Fruit fly (Drosophila melanogaster) whole organism: ENCODE measurements around the gene Mcm2.
A peak's percentile ranks its signal among the peaks of the same experiment; 100 is the strongest.

Source experiments
- CG8478 ChIP-seq: fragments of >200 bp; optimal IDR thresholded peaks from 2 replicates; lab custom pipeline; 2018; ENCODE audit warnings: inconsistent platforms
- Dll ChIP-seq: fragments of >200 bp; optimal IDR thresholded peaks from 2 replicates; lab custom pipeline; 2017
- EcR ChIP-seq, 2 experiments: fragments of >200 bp; optimal IDR thresholded peaks; 2 replicates each; lab custom pipeline; 2017; ENCODE audit warnings: missing biosample characterization in 2 of 2, missing genetic modification characterization in 2 of 2, missing genetic modification reagents in 2 of 2
- pan ChIP-seq: fragments of >200 bp; optimal IDR thresholded peaks from 2 replicates; lab custom pipeline; 2017
- psq ChIP-seq: fragments of >200 bp; optimal IDR thresholded peaks from 2 replicates; lab custom pipeline; 2017
- usp ChIP-seq: fragments of >200 bp; optimal IDR thresholded peaks from 2 replicates; lab custom pipeline; 2017; ENCODE audit warnings: missing biosample characterization, missing genetic modification characterization, mixed read lengths

Mcm2 gene

dm6 chr3R:8264302-8265080, at the start of gene Mcm2, which contains the start of gene RPA1:
TSS of gene Mcm2 (plus strand) at chr3R:8264970.
TSS of gene RPA1 (minus strand) at chr3R:8264451.
- TF ChIP-seq psq (lab: Kevin White, UChicago): no peak
- no peak for TF ChIP-seq CG8478 (lab: Kevin White, UChicago)

dm6 chr3R:8215528-8216189, 49.1 kb upstream of the Mcm2 start:
- TF ChIP-seq usp (no peak), pan (lab: Kevin White, UChicago) (no peak), EcR (GFP tag; optimal IDR thresholded peaks at IDR 0.05; lab: Kevin White, UChicago) (no peak), psq (lab: Kevin White, UChicago) (no peak), Dll (lab: Kevin White, UChicago) (no peak)

dm6 chr3R:8217727-8218126, 47.0 kb upstream of the Mcm2 start, which contains the start of gene CG7800:
TSS of gene CG7800 (plus strand) at chr3R:8217957.
- TF ChIP-seq psq (lab: Kevin White, UChicago) (no peak), EcR (GFP tag; optimal IDR thresholded peaks at IDR 0.05; lab: Kevin White, UChicago) (no peak), pan (lab: Kevin White, UChicago) (no peak), CG8478 (lab: Kevin White, UChicago) (no peak), usp (no peak), Dll (lab: Kevin White, UChicago) (no peak)

- no peak for TF ChIP-seq usp
- TF ChIP-seq Dll (lab: Kevin White, UChicago): no peak
- no peak for TF ChIP-seq CG8478 (lab: Kevin White, UChicago)
- TF ChIP-seq psq (lab: Kevin White, UChicago): no peak
- no peak for TF ChIP-seq EcR (GFP tag; optimal IDR thresholded peaks at IDR 0.05; lab: Kevin White, UChicago)
- no peak for TF ChIP-seq pan (lab: Kevin White, UChicago)
Measured at dm6 chr3R:8219891-8220290, 44.9 kb upstream of the Mcm2 start, which contains the start of gene CG18249. TSS of gene CG18249 (plus strand) at chr3R:8220146.

- no peak for TF ChIP-seq psq (lab: Kevin White, UChicago)
- TF ChIP-seq CG8478 (lab: Kevin White, UChicago): no peak
- TF ChIP-seq pan (lab: Kevin White, UChicago): no peak
- no peak for TF ChIP-seq EcR (GFP tag; optimal IDR thresholded peaks at IDR 0.05; lab: Kevin White, UChicago)
- TF ChIP-seq Dll (lab: Kevin White, UChicago): no peak
- TF ChIP-seq usp: no peak
Measured at dm6 chr3R:8223074-8223597, 41.6 kb upstream of the Mcm2 start.

- TF ChIP-seq Dll (lab: Kevin White, UChicago) (no peak), psq (lab: Kevin White, UChicago) (no peak), CG8478 (lab: Kevin White, UChicago) (no peak), usp (no peak), EcR (GFP tag; optimal IDR thresholded peaks at IDR 0.05; lab: Kevin White, UChicago) (no peak), pan (lab: Kevin White, UChicago) (no peak)
Measured at dm6 chr3R:8224726-8225460, 39.9 kb upstream of the Mcm2 start.

- no peak for TF ChIP-seq EcR (GFP tag; optimal IDR thresholded peaks at IDR 0.05; lab: Kevin White, UChicago)
- TF ChIP-seq CG8478 (lab: Kevin White, UChicago): no peak
- TF ChIP-seq Dll (lab: Kevin White, UChicago): no peak
Measured at dm6 chr3R:8225461-8225971, 39.3 kb upstream of the Mcm2 start.

- no peak for TF ChIP-seq CG8478 (lab: Kevin White, UChicago)
- TF ChIP-seq psq (lab: Kevin White, UChicago): no peak
- no peak for TF ChIP-seq EcR (GFP tag; optimal IDR thresholded peaks at IDR 0.05; lab: Kevin White, UChicago)
- TF ChIP-seq pan (lab: Kevin White, UChicago): no peak
- TF ChIP-seq Dll (lab: Kevin White, UChicago): no peak
- no peak for TF ChIP-seq usp
Measured at dm6 chr3R:8227344-8227743, 37.4 kb upstream of the Mcm2 start.

dm6 chr3R:8233370-8233773, 31.4 kb upstream of the Mcm2 start, which contains the start of gene PolI:
TSS of gene PolI (plus strand) at chr3R:8233507.
- TF ChIP-seq usp: no peak
- TF ChIP-seq psq (lab: Kevin White, UChicago): no peak
- TF ChIP-seq CG8478 (lab: Kevin White, UChicago): no peak
- TF ChIP-seq Dll (lab: Kevin White, UChicago): no peak

- TF ChIP-seq EcR (GFP tag; optimal IDR thresholded peaks at IDR 0.05; lab: Kevin White, UChicago) (no peak), Dll (lab: Kevin White, UChicago) (no peak), pan (lab: Kevin White, UChicago) (peak; percentile 51)
Measured at dm6 chr3R:8233864-8234263, 30.9 kb upstream of the Mcm2 start.
